Worm (Caenorhabditis elegans) whole organism, young adult: ENCODE measurements around the gene F42E11.3.

Source experiments
- dpl-1 ChIP-seq: fragments of 150-350 bp; optimal IDR thresholded peaks from 2 replicates; lab custom pipeline; 2014; ENCODE audit warnings: missing biosample characterization, missing genetic modification reagents, missing genetic modification characterization
- lsl-1 ChIP-seq: fragments of 200-800 bp; sonication (Bioruptor generic); optimal IDR thresholded peaks from 2 replicates; lab custom pipeline; 2018; ENCODE audit warnings: mild to moderate bottlenecking, missing genetic modification characterization, moderate library complexity, missing compliant biosample characterization
- nhr-120 ChIP-seq: fragments of 200-800 bp; sonication (Bioruptor generic); IDR thresholded peaks from 2 replicates; pipeline ENCODE4 v1.3.6; 2022; ENCODE audit warnings: missing genetic modification characterization, missing compliant biosample characterization
- ztf-28 ChIP-seq: fragments of 200-800 bp; sonication (Bioruptor generic); IDR thresholded peaks from 2 replicates; pipeline ENCODE4 v1.3.6; 2022; ENCODE audit warnings: missing genetic modification reagents, missing genetic modification characterization, missing compliant biosample characterization

DNA sequence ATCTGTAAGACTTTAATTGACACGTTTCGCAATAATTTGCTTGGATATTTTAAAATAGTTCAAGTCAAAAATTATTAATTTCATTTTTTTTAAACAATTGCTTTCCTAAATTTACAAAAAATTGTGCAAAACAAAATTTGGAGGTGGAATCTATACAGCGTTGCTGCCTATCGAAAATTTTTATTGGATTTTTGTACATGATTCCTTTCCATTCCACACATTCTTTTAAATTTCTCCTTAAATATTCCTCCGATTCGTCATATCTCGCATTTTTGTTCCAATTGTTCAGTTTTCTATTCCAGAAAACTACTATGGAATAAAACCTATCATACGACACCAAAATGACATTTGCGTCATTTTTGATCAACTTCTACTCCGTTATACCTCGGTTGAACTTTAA, 7.0 kb downstream of the F42E11.3 start, which contains the start of gene ttyh-1:
- TF ChIP-seq lsl-1 (GFP tag; lab: Kevin White, UChicago), result no peak
- TF ChIP-seq ztf-28 (GFP tag; lab: Robert Waterston, UW), result no peak
- TF ChIP-seq nhr-120 (GFP tag; lab: Robert Waterston, UW), result no peak
- no peak for TF ChIP-seq dpl-1 (GFP tag; lab: Kevin White, UChicago)
